Fruit fly (Drosophila melanogaster) whole organism, prepupa: ENCODE results near the gene bun.
A peak's percentile ranks its signal among the peaks of the same experiment; 100 is the strongest.

Experiments used
- Blimp-1 ChIP-seq: fragments of 200-800 bp; sonication (Bioruptor generic); optimal IDR thresholded peaks from 3 replicates; lab custom pipeline; 2017; ENCODE audit warnings: missing biosample characterization, missing genetic modification characterization, mild to moderate bottlenecking, moderate library complexity, missing genetic modification reagents
- CG10669 ChIP-seq: fragments of 200-800 bp; sonication (Bioruptor generic); optimal IDR thresholded peaks from 3 replicates; lab custom pipeline; 2018; ENCODE audit warnings: missing biosample characterization, mild to moderate bottlenecking, missing genetic modification characterization, moderate library complexity
- CG11294 ChIP-seq: fragments of 200-800 bp; sonication (Bioruptor generic); IDR thresholded peaks from 2 replicates; pipeline ENCODE4 v1.3.6; 2022; ENCODE audit warnings: missing biosample characterization, missing genetic modification characterization
- CG11902 ChIP-seq: fragments of 200-800 bp; sonication (Bioruptor generic); optimal IDR thresholded peaks from 3 replicates; lab custom pipeline; 2016; ENCODE audit warnings: missing biosample characterization, missing genetic modification characterization
- CG15336 ChIP-seq: fragments of 200-800 bp; sonication (Bioruptor generic); IDR thresholded peaks from 2 replicates; pipeline ENCODE4 v1.3.6; 2022; ENCODE audit warnings: missing biosample characterization, missing genetic modification characterization
- CG16779 ChIP-seq: fragments of 200-800 bp; sonication (Bioruptor generic); optimal IDR thresholded peaks from 3 replicates; lab custom pipeline; 2017; ENCODE audit warnings: missing biosample characterization, mild to moderate bottlenecking, missing genetic modification characterization
- CG3032 ChIP-seq: fragments of 200-800 bp; optimal IDR thresholded peaks from 2 replicates; lab custom pipeline; 2019; ENCODE audit warnings: missing biosample characterization, mild to moderate bottlenecking, missing genetic modification characterization, moderate library complexity
- CG34406 ChIP-seq: fragments of 200-800 bp; sonication (Bioruptor generic); optimal IDR thresholded peaks from 3 replicates; lab custom pipeline; 2016; ENCODE audit warnings: missing biosample characterization, missing genetic modification characterization
- CG3919 ChIP-seq: fragments of 200-800 bp; sonication (Bioruptor generic); optimal IDR thresholded peaks from 3 replicates; lab custom pipeline; 2016; ENCODE audit warnings: missing biosample characterization, missing genetic modification characterization
- CG4318 ChIP-seq: fragments of 200-800 bp; sonication (Bioruptor generic); optimal IDR thresholded peaks from 3 replicates; lab custom pipeline; 2017; ENCODE audit warnings: missing biosample characterization, mild to moderate bottlenecking, missing genetic modification characterization
- CG6163 ChIP-seq: fragments of 200-800 bp; sonication (Bioruptor generic); IDR thresholded peaks from 3 replicates; pipeline ENCODE4 v1.3.6; 2022; ENCODE audit warnings: missing biosample characterization, missing genetic modification characterization
- CG6792 ChIP-seq: fragments of 200-800 bp; sonication (Bioruptor generic); optimal IDR thresholded peaks from 3 replicates; lab custom pipeline; 2016; ENCODE audit warnings: missing biosample characterization, missing genetic modification characterization
- CG6854 ChIP-seq: fragments of 200-800 bp; sonication (Bioruptor generic); optimal IDR thresholded peaks from 2 replicates; lab custom pipeline; 2017; ENCODE audit warnings: missing biosample characterization, mild to moderate bottlenecking, missing genetic modification characterization
- CG7368 ChIP-seq: fragments of 200-800 bp; sonication (Bioruptor generic); optimal IDR thresholded peaks from 3 replicates; lab custom pipeline; 2016; ENCODE audit warnings: missing biosample characterization, missing genetic modification characterization
- CG8119 ChIP-seq: fragments of 200-800 bp; sonication (Bioruptor generic); IDR thresholded peaks from 3 replicates; pipeline ENCODE4 v1.3.6; 2022; ENCODE audit warnings: missing biosample characterization, missing genetic modification characterization
- CG8319 ChIP-seq: fragments of 200-800 bp; sonication (Bioruptor generic); optimal IDR thresholded peaks from 3 replicates; lab custom pipeline; 2016; ENCODE audit warnings: missing biosample characterization, missing genetic modification characterization
- CG9139 ChIP-seq: fragments of 200-800 bp; sonication (Bioruptor generic); optimal IDR thresholded peaks from 3 replicates; lab custom pipeline; 2017; ENCODE audit warnings: missing biosample characterization, mild to moderate bottlenecking, missing genetic modification characterization
- Eip75B ChIP-seq: fragments of 200-800 bp; sonication (Bioruptor generic); optimal IDR thresholded peaks from 3 replicates; lab custom pipeline; 2016; ENCODE audit warnings: missing biosample characterization, missing genetic modification characterization
- Eip93F ChIP-seq: fragments of 200-800 bp; sonication (Bioruptor generic); optimal IDR thresholded peaks from 2 replicates; lab custom pipeline; 2016; ENCODE audit warnings: missing biosample characterization, mild to moderate bottlenecking, missing genetic modification characterization
- Ets21C ChIP-seq: fragments of 200-800 bp; sonication (Bioruptor generic); optimal IDR thresholded peaks from 3 replicates; lab custom pipeline; 2016; ENCODE audit warnings: missing biosample characterization, missing genetic modification characterization
- Ets96B ChIP-seq: fragments of 200-800 bp; optimal IDR thresholded peaks from 2 replicates; lab custom pipeline; 2019; ENCODE audit warnings: missing biosample characterization, mild to moderate bottlenecking, missing genetic modification characterization, moderate library complexity
- Gug ChIP-seq: fragments of 200-800 bp; sonication (Bioruptor generic); IDR thresholded peaks from 2 replicates; pipeline ENCODE4 v1.3.6; 2022; ENCODE audit warnings: missing biosample characterization, missing genetic modification characterization
- Hr38 ChIP-seq: sonication (Bioruptor generic); optimal IDR thresholded peaks from 2 replicates; lab custom pipeline; 2016; ENCODE audit warnings: missing biosample characterization, missing genetic modification characterization
- Hr39 ChIP-seq: fragments of 200-800 bp; sonication (Bioruptor generic); optimal IDR thresholded peaks from 2 replicates; lab custom pipeline; 2016; ENCODE audit warnings: missing biosample characterization, missing genetic modification characterization
- Hr4 ChIP-seq: fragments of 200-800 bp; sonication (Bioruptor generic); optimal IDR thresholded peaks from 3 replicates; lab custom pipeline; 2016; ENCODE audit warnings: missing biosample characterization, missing genetic modification characterization
- Lpt ChIP-seq: fragments of 200-800 bp; sonication (Bioruptor generic); optimal IDR thresholded peaks from 3 replicates; lab custom pipeline; 2016; ENCODE audit warnings: missing biosample characterization, missing genetic modification characterization
- Smox ChIP-seq: fragments of 200-800 bp; sonication (Bioruptor generic); optimal IDR thresholded peaks from 3 replicates; lab custom pipeline; 2016; ENCODE audit warnings: missing biosample characterization, missing genetic modification characterization
- Sox15 ChIP-seq: fragments of 200-800 bp; sonication (Bioruptor generic); optimal IDR thresholded peaks from 3 replicates; lab custom pipeline; 2016; ENCODE audit warnings: missing biosample characterization, missing genetic modification characterization
- achi ChIP-seq: fragments of 200-800 bp; sonication (Bioruptor generic); optimal IDR thresholded peaks from 3 replicates; lab custom pipeline; 2016; ENCODE audit warnings: missing biosample characterization, missing genetic modification characterization
- acj6 ChIP-seq: fragments of 200-800 bp; sonication (Bioruptor generic); optimal IDR thresholded peaks from 3 replicates; lab custom pipeline; 2016; ENCODE audit warnings: missing biosample characterization, missing genetic modification characterization
- eg ChIP-seq: fragments of 200-800 bp; sonication (Bioruptor generic); IDR thresholded peaks from 3 replicates; pipeline ENCODE4 v1.3.6; 2022; ENCODE audit warnings: missing biosample characterization, missing genetic modification characterization
- fd59A ChIP-seq: fragments of 200-800 bp; sonication (Bioruptor generic); optimal IDR thresholded peaks from 2 replicates; lab custom pipeline; 2017; ENCODE audit warnings: missing biosample characterization, mild to moderate bottlenecking, missing genetic modification characterization, missing genetic modification reagents
- fd85E ChIP-seq: fragments of 200-800 bp; sonication (Bioruptor generic); optimal IDR thresholded peaks from 3 replicates; lab custom pipeline; 2016; ENCODE audit warnings: missing biosample characterization, missing genetic modification characterization
- fkh ChIP-seq: fragments of 200-800 bp; sonication (Bioruptor generic); optimal IDR thresholded peaks from 3 replicates; lab custom pipeline; 2017; ENCODE audit warnings: missing biosample characterization, mild to moderate bottlenecking, missing genetic modification characterization, moderate library complexity
- lz ChIP-seq: fragments of 200-800 bp; sonication (Bioruptor generic); optimal IDR thresholded peaks from 3 replicates; lab custom pipeline; 2016; ENCODE audit warnings: missing biosample characterization, missing genetic modification characterization
- net ChIP-seq: fragments of 200-800 bp; sonication (Bioruptor generic); optimal IDR thresholded peaks from 3 replicates; lab custom pipeline; 2016; ENCODE audit warnings: missing biosample characterization, missing genetic modification characterization
- pdm3 ChIP-seq: fragments of 200-800 bp; sonication (Bioruptor generic); optimal IDR thresholded peaks from 3 replicates; lab custom pipeline; 2016; ENCODE audit warnings: missing biosample characterization, missing genetic modification characterization
- spab ChIP-seq: fragments of 200-800 bp; sonication (Bioruptor generic); optimal IDR thresholded peaks from 2 replicates; lab custom pipeline; 2017; ENCODE audit warnings: missing biosample characterization, mild to moderate bottlenecking, missing genetic modification characterization, missing genetic modification reagents
- ss ChIP-seq, 2 experiments: fragments of 200-800 bp; sonication (Bioruptor generic); optimal IDR thresholded peaks; 2 replicates in 1 of 2; 3 replicates in 1 of 2; lab custom pipeline; 2017 to 2018; ENCODE audit warnings: mild to moderate bottlenecking in 2 of 2, missing biosample characterization in 2 of 2, missing genetic modification characterization in 2 of 2, moderate library complexity in 1 of 2
- topi ChIP-seq: fragments of 200-800 bp; sonication (Bioruptor generic); optimal IDR thresholded peaks from 3 replicates; lab custom pipeline; 2016; ENCODE audit warnings: missing biosample characterization, missing genetic modification characterization
- vri ChIP-seq: fragments of 200-800 bp; sonication (Bioruptor generic); optimal IDR thresholded peaks from 3 replicates; lab custom pipeline; 2016; ENCODE audit warnings: missing biosample characterization, mild to moderate bottlenecking, missing genetic modification characterization

The bun gene

DNA sequence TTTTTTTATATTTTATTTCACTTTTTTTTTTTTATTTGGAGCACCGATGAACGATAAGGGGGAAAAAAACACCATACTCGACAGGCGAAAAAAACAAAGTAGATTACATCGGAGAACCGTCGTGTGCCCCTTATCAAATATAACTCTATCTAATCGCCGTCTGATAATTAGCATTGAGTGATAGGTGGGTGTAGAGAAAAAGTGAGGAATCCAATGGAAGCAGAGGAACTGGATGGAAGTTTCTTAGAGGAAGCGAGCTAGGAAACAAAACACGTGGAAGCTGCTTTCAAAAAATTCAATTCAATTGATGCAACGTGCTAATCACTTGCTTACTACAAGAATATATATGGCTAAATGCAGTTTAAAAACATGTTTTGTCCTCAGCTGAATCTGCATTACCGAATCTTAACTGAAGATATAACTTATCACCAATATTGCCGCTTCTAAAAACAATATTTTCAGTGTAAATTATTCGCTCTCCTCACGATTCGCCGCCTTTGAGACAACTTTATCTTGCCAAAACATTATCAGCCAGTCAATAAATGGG, 52.6 kb downstream of the bun start (continued):
- TF ChIP-seq CG10669 (no peak), Hr39 (GFP tag; lab: Kevin White, UChicago) (peak; percentile 4), Smox (GFP tag; lab: Kevin White, UChicago) (peak; percentile 3), CG9139 (GFP tag; lab: Kevin White, UChicago) (no peak), Ets96B (tag; lab: Kevin White, UChicago) (no peak), fd59A (GFP tag; lab: Kevin White, UChicago) (no peak), CG6854 (GFP tag; lab: Kevin White, UChicago) (peak; percentile 1), CG4318 (GFP tag; lab: Kevin White, UChicago) (no peak), topi (GFP tag; lab: Kevin White, UChicago) (no peak), eg (no peak; the same call in 2 of the 3 replicates), vri (GFP tag; lab: Kevin White, UChicago) (peak; percentile 78), CG8119 (GFP tag; lab: Robert Waterston, UW) (no peak), spab (no peak), Eip75B (no peak), CG3032 (tag; lab: Kevin White, UChicago) (no peak), ss (GFP tag; optimal IDR thresholded peaks at IDR 0.05; lab: Kevin White, UChicago) (no peak), Blimp-1 (GFP tag; lab: Kevin White, UChicago) (no peak), CG11294 (GFP tag; lab: Robert Waterston, UW) (no peak), Hr38 (GFP tag; lab: Kevin White, UChicago) (no peak), Hr4 (GFP tag; lab: Kevin White, UChicago) (no peak), pdm3 (GFP tag; lab: Kevin White, UChicago) (no peak), CG15336 (no peak), Lpt (GFP tag; lab: Kevin White, UChicago) (no peak), CG34406 (GFP tag; lab: Kevin White, UChicago) (no peak), fd85E (GFP tag; lab: Kevin White, UChicago) (no peak), CG6792 (GFP tag; lab: Kevin White, UChicago) (no peak), lz (GFP tag; lab: Kevin White, UChicago) (no peak), Gug (no peak), CG6163 (0 out of 3 replicates have a peak, but pooled peaks have one; percentile 25), acj6 (GFP tag; lab: Kevin White, UChicago) (no peak), Sox15 (GFP tag; lab: Kevin White, UChicago) (no peak), CG8319 (GFP tag; lab: Kevin White, UChicago) (no peak), CG16779 (no peak), Eip93F (GFP tag; lab: Kevin White, UChicago) (no peak), Ets21C (GFP tag; lab: Kevin White, UChicago) (no peak)

DNA sequence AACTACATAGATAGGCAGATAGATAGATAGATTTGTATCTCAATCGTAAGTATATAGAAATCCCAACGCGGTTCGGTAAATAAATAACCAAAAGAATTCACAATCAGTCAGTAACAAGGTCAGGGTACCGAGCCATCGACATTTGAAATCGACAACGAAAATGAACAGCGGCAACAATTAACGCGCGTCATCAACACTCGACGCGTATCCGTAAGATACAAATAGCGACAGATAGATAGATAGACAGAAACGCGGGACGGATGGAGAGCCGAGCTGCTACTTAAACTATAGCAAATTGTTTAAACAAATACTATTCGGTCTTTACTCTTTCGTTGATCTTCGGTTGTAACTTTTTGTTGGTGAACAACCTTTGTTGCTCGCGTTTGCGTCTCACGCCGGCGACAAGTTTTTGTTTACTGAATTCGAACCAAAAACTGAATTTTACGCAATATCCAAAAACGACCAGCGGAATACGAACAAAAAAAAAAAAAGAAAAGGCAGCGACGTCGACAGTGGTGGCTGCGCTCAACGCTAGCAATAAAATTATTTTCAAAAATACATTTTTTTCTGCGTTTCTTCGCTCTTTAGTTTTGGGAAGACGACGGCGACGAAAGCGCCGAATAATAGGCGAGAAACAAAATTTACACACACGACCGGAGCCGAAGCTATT, 53.2 kb downstream of the bun start:
- TF ChIP-seq CG7368 (GFP tag; lab: Kevin White, UChicago) (no peak), Eip93F (GFP tag; lab: Kevin White, UChicago) (peak; percentile 82), net (GFP tag; lab: Kevin White, UChicago) (no peak), CG9139 (GFP tag; lab: Kevin White, UChicago) (no peak), topi (GFP tag; lab: Kevin White, UChicago) (no peak), CG6854 (GFP tag; lab: Kevin White, UChicago) (no peak), CG11902 (no peak), pdm3 (GFP tag; lab: Kevin White, UChicago) (no peak), achi (GFP tag; lab: Kevin White, UChicago) (no peak), eg (no peak), acj6 (GFP tag; lab: Kevin White, UChicago) (no peak), CG3919 (GFP tag; lab: Kevin White, UChicago) (no peak), CG8119 (GFP tag; lab: Robert Waterston, UW) (peak; percentile 42; the same call in 2 of the 3 replicates), CG3032 (tag; lab: Kevin White, UChicago) (no peak), CG15336 (0 out of 2 replicates have a peak, but pooled peaks have one; percentile 17), fkh (GFP tag; lab: Kevin White, UChicago) (peak; percentile 53)
